Fruit fly (Drosophila melanogaster): ENCODE results near the gene CG1074.

dm6 chr3R:4419482-4419881 is 14.3 kb upstream of the CG1074 start, which contains the start of gene CG32944:
- TF ChIP-seq fd85E (GFP tag; optimal IDR thresholded peaks at IDR 0.05) (no peak), CG10631 (GFP tag; optimal IDR thresholded peaks at IDR 0.05) (no peak), Eip75B (GFP tag; optimal IDR thresholded peaks at IDR 0.05) (no peak), CG16779 (tag; optimal IDR thresholded peaks at IDR 0.05) (no peak), CG6808 (GFP tag; optimal IDR thresholded peaks at IDR 0.05) (no peak)

Data from whole organism, prepupa.